Fruit fly (Drosophila melanogaster): Measurements from ENCODE around the gene CG9628.
A peak's percentile ranks its signal among the peaks of the same experiment; 100 is the strongest.

The CG9628 gene

dm6 chr3L:14648922-14649321, 26.3 kb downstream of the CG9628 start:
- TF ChIP-seq CG9948 (tag; optimal IDR thresholded peaks at IDR 0.05) (peak; percentile 39), Pif1A (GFP tag; optimal IDR thresholded peaks at IDR 0.05) (peak; percentile 2), rn (GFP tag; IDR thresholded peaks at IDR 0.05) (no peak), fd96Ca (GFP tag; IDR thresholded peaks at IDR 0.05) (no peak), Snoo (tag; optimal IDR thresholded peaks at IDR 0.05) (no peak), D1 (tag; optimal IDR thresholded peaks at IDR 0.05) (no peak), CG13204 (GFP tag; optimal IDR thresholded peaks at IDR 0.05) (peak; percentile 36), CG17806 (tag; optimal IDR thresholded peaks at IDR 0.05) (no peak), EcR (GFP tag; optimal IDR thresholded peaks at IDR 0.05) (no peak), CG14655 (GFP tag; optimal IDR thresholded peaks at IDR 0.05) (peak; percentile 26), CG8159 (tag; optimal IDR thresholded peaks at IDR 0.05) (peak; percentile 9), CG15710 (tag; optimal IDR thresholded peaks at IDR 0.05) (peak; percentile 4), CG10348 (GFP tag; IDR thresholded peaks at IDR 0.05) (no peak), CG34367 (tag; optimal IDR thresholded peaks at IDR 0.05) (peak; percentile 12), CG8301 (tag; optimal IDR thresholded peaks at IDR 0.05) (peak; percentile 3), Pif1B (GFP tag; optimal IDR thresholded peaks at IDR 0.05) (no peak), CG12605 (GFP tag; IDR thresholded peaks at IDR 0.05) (no peak), CG32121 (GFP tag; IDR thresholded peaks at IDR 0.05) (no peak), Ets98B (GFP tag; IDR thresholded peaks at IDR 0.05) (no peak), gl (tag; optimal IDR thresholded peaks at IDR 0.05) (no peak), CG4496 (GFP tag; IDR thresholded peaks at IDR 0.05) (no peak)

- no peak for TF ChIP-seq Snoo (tag; optimal IDR thresholded peaks at IDR 0.05)
- TF ChIP-seq Ets98B (GFP tag; IDR thresholded peaks at IDR 0.05): no peak
- TF ChIP-seq fd96Ca (GFP tag; IDR thresholded peaks at IDR 0.05): no peak
- TF ChIP-seq CG14655 (GFP tag; optimal IDR thresholded peaks at IDR 0.05): no peak
- TF ChIP-seq CG10348 (GFP tag; IDR thresholded peaks at IDR 0.05): no peak
Observed at dm6 chr3L:14650348-14650747, 27.8 kb downstream of the CG9628 start.

dm6 chr3L:14652554-14652953, 30.0 kb downstream of the CG9628 start:
- TF ChIP-seq D1 (tag; optimal IDR thresholded peaks at IDR 0.05) (peak; percentile 87), fd96Ca (GFP tag; IDR thresholded peaks at IDR 0.05) (peak; percentile 75), CG4496 (GFP tag; IDR thresholded peaks at IDR 0.05) (peak; percentile 95), CG14655 (GFP tag; optimal IDR thresholded peaks at IDR 0.05) (peak; percentile 97), gl (tag; optimal IDR thresholded peaks at IDR 0.05) (peak; percentile 90), CG12605 (GFP tag; IDR thresholded peaks at IDR 0.05) (peak; percentile 90), CG34367 (tag; optimal IDR thresholded peaks at IDR 0.05) (peak; percentile 95), CG13204 (GFP tag; optimal IDR thresholded peaks at IDR 0.05) (peak; percentile 92), CG9948 (tag; optimal IDR thresholded peaks at IDR 0.05) (peak; percentile 96), CG32121 (GFP tag; IDR thresholded peaks at IDR 0.05) (peak; percentile 65), Ets98B (GFP tag; IDR thresholded peaks at IDR 0.05) (peak; percentile 86), rn (GFP tag; IDR thresholded peaks at IDR 0.05) (peak; percentile 82), Snoo (tag; optimal IDR thresholded peaks at IDR 0.05) (peak; percentile 76), CG8301 (tag; optimal IDR thresholded peaks at IDR 0.05) (peak; percentile 98), Pif1A (GFP tag; optimal IDR thresholded peaks at IDR 0.05) (peak; percentile 92), CG10348 (GFP tag; IDR thresholded peaks at IDR 0.05) (peak; percentile 43; the same call in 1 of the 2 replicates), CG8159 (tag; optimal IDR thresholded peaks at IDR 0.05) (peak; percentile 97), EcR (GFP tag; optimal IDR thresholded peaks at IDR 0.05) (peak; percentile 74), CG17806 (tag; optimal IDR thresholded peaks at IDR 0.05) (peak; percentile 97), Pif1B (GFP tag; optimal IDR thresholded peaks at IDR 0.05) (peak; percentile 90), CG15710 (tag; optimal IDR thresholded peaks at IDR 0.05) (peak; percentile 97)

- TF ChIP-seq CG4496 (GFP tag; IDR thresholded peaks at IDR 0.05): no peak
- no peak for TF ChIP-seq CG8159 (tag; optimal IDR thresholded peaks at IDR 0.05)
- TF ChIP-seq Pif1B (GFP tag; optimal IDR thresholded peaks at IDR 0.05): no peak
- TF ChIP-seq CG10348 (GFP tag; IDR thresholded peaks at IDR 0.05): no peak
- TF ChIP-seq Ets98B (GFP tag; IDR thresholded peaks at IDR 0.05): no peak
- TF ChIP-seq CG9948 (tag; optimal IDR thresholded peaks at IDR 0.05): no peak
- TF ChIP-seq gl (tag; optimal IDR thresholded peaks at IDR 0.05): no peak
- no peak for TF ChIP-seq rn (GFP tag; IDR thresholded peaks at IDR 0.05)
- TF ChIP-seq CG15710 (tag; optimal IDR thresholded peaks at IDR 0.05): no peak
- no peak for TF ChIP-seq Pif1A (GFP tag; optimal IDR thresholded peaks at IDR 0.05)
- TF ChIP-seq CG34367 (tag; optimal IDR thresholded peaks at IDR 0.05): no peak
Observed at dm6 chr3L:14654737-14655136, 32.1 kb downstream of the CG9628 start.

dm6 chr3L:14655178-14655577, 32.6 kb downstream of the CG9628 start:
- TF ChIP-seq rn (GFP tag; IDR thresholded peaks at IDR 0.05) (no peak), fd96Ca (GFP tag; IDR thresholded peaks at IDR 0.05) (no peak), CG4496 (GFP tag; IDR thresholded peaks at IDR 0.05) (no peak), CG15710 (tag; optimal IDR thresholded peaks at IDR 0.05) (no peak), CG14655 (GFP tag; optimal IDR thresholded peaks at IDR 0.05) (no peak), Pif1A (GFP tag; optimal IDR thresholded peaks at IDR 0.05) (no peak), gl (tag; optimal IDR thresholded peaks at IDR 0.05) (no peak), CG12605 (GFP tag; IDR thresholded peaks at IDR 0.05) (no peak), Pif1B (GFP tag; optimal IDR thresholded peaks at IDR 0.05) (no peak), CG9948 (tag; optimal IDR thresholded peaks at IDR 0.05) (no peak), D1 (tag; optimal IDR thresholded peaks at IDR 0.05) (no peak), Ets98B (GFP tag; IDR thresholded peaks at IDR 0.05) (no peak), CG10348 (GFP tag; IDR thresholded peaks at IDR 0.05) (no peak), CG34367 (tag; optimal IDR thresholded peaks at IDR 0.05) (no peak), CG17806 (tag; optimal IDR thresholded peaks at IDR 0.05) (no peak), CG32121 (GFP tag; IDR thresholded peaks at IDR 0.05) (no peak), EcR (GFP tag; optimal IDR thresholded peaks at IDR 0.05) (no peak), CG8301 (tag; optimal IDR thresholded peaks at IDR 0.05) (no peak), CG13204 (GFP tag; optimal IDR thresholded peaks at IDR 0.05) (no peak)

dm6 chr3L:14655681-14656080, 33.1 kb downstream of the CG9628 start:
- TF ChIP-seq CG14655 (GFP tag; optimal IDR thresholded peaks at IDR 0.05) (no peak), CG8159 (tag; optimal IDR thresholded peaks at IDR 0.05) (no peak), fd96Ca (GFP tag; IDR thresholded peaks at IDR 0.05) (no peak), EcR (GFP tag; optimal IDR thresholded peaks at IDR 0.05) (no peak), CG8301 (tag; optimal IDR thresholded peaks at IDR 0.05) (no peak), gl (tag; optimal IDR thresholded peaks at IDR 0.05) (no peak), CG12605 (GFP tag; IDR thresholded peaks at IDR 0.05) (no peak)
